Fruit fly (Drosophila melanogaster): Measurements from ENCODE around the gene Srp54.

The Srp54 gene

dm6 chr2L:9919949-9920348 is 7.2 kb downstream of the Srp54 start, which contains the start of gene CG4594:
Gene CG4594 (plus strand): TSS chr2L:9920160.
- no peak for TF ChIP-seq h (GFP tag; optimal IDR thresholded peaks at IDR 0.05)
- TF ChIP-seq jim (GFP tag; optimal IDR thresholded peaks at IDR 0.05), result no peak
- TF ChIP-seq Dif (GFP tag; optimal IDR thresholded peaks at IDR 0.05; ENCODE audit: partially characterized antibody), result no peak
- peak; percentile 41 for TF ChIP-seq sage (GFP tag; optimal IDR thresholded peaks at IDR 0.05)
- TF ChIP-seq Dfd (GFP tag; optimal IDR thresholded peaks at IDR 0.05), result no peak

- TF ChIP-seq usp (GFP tag; optimal IDR thresholded peaks at IDR 0.05) (no peak), Myc (optimal IDR thresholded peaks at IDR 0.05) (no peak), dsf (GFP tag; optimal IDR thresholded peaks at IDR 0.05; ENCODE audit: borderline replicate concordance) (no peak), fru (GFP tag; optimal IDR thresholded peaks at IDR 0.05) (no peak), h (GFP tag; optimal IDR thresholded peaks at IDR 0.05) (peak; percentile 78), sv (GFP tag; optimal IDR thresholded peaks at IDR 0.05) (peak; percentile 43), dmrt93B (GFP tag; optimal IDR thresholded peaks at IDR 0.05) (peak; percentile 25), pan (optimal IDR thresholded peaks at IDR 0.05) (no peak), foxo (GFP tag; optimal IDR thresholded peaks at IDR 0.05) (peak in 1 of 2 experiments; percentile 81), Mio (GFP tag; optimal IDR thresholded peaks at IDR 0.05) (no peak), sage (GFP tag; optimal IDR thresholded peaks at IDR 0.05) (no peak), Dfd (GFP tag; optimal IDR thresholded peaks at IDR 0.05) (no peak), psq (GFP tag; optimal IDR thresholded peaks at IDR 0.05) (peak; percentile 39), Abd-B (GFP tag; optimal IDR thresholded peaks at IDR 0.05) (no peak), Hr83 (GFP tag; optimal IDR thresholded peaks at IDR 0.05; ENCODE audit: poor library complexity, severe bottlenecking) (peak; percentile 60), HLH106 (tag; optimal IDR thresholded peaks at IDR 0.05) (peak; percentile 73), ey (GFP tag; optimal IDR thresholded peaks at IDR 0.05) (no peak), Hr78 (GFP tag; optimal IDR thresholded peaks at IDR 0.05) (no peak), Jra (GFP tag; optimal IDR thresholded peaks at IDR 0.05) (peak; percentile 26), dl (GFP tag; optimal IDR thresholded peaks at IDR 0.05; ENCODE audit: insufficient read depth in 1 of 2, partially characterized antibody in 2 of 2) (no peak), Dif (GFP tag; optimal IDR thresholded peaks at IDR 0.05; ENCODE audit: partially characterized antibody) (no peak), woc (GFP tag; optimal IDR thresholded peaks at IDR 0.05) (peak; percentile 52), N (GFP tag; optimal IDR thresholded peaks at IDR 0.05) (no peak), Vsx2 (GFP tag; optimal IDR thresholded peaks at IDR 0.05; ENCODE audit: partially characterized antibody) (no peak), lola (GFP tag; optimal IDR thresholded peaks at IDR 0.05) (no peak), CG9705 (GFP tag; optimal IDR thresholded peaks at IDR 0.05) (peak; percentile 43), CG32264 (GFP tag; optimal IDR thresholded peaks at IDR 0.05) (peak; percentile 19), OdsH (GFP tag; optimal IDR thresholded peaks at IDR 0.05) (peak; percentile 62), Hnf4 (GFP tag; optimal IDR thresholded peaks at IDR 0.05) (no peak), Sp1 (GFP tag; optimal IDR thresholded peaks at IDR 0.05) (no peak), br (GFP tag; optimal IDR thresholded peaks at IDR 0.05) (peak; percentile 73), jim (GFP tag; optimal IDR thresholded peaks at IDR 0.05) (no peak), tai (GFP tag; optimal IDR thresholded peaks at IDR 0.05) (no peak)
Measured at dm6 chr2L:9921401-9921800, 8.7 kb downstream of the Srp54 start, which contains the start of gene CG4592. Gene CG4592 (plus strand): TSS chr2L:9921633.

dm6 chr2L:9924765-9925164 is 12.1 kb downstream of the Srp54 start, which contains the start of the genes TbCMF46 and CG42366:
Gene TbCMF46 (minus strand): TSS chr2L:9924865.
Gene CG42366 (plus strand): TSS chr2L:9925161.
- TF ChIP-seq h (GFP tag; optimal IDR thresholded peaks at IDR 0.05) (no peak), Jra (GFP tag; optimal IDR thresholded peaks at IDR 0.05) (no peak), sv (GFP tag; optimal IDR thresholded peaks at IDR 0.05) (no peak), HLH106 (tag; optimal IDR thresholded peaks at IDR 0.05) (no peak), Abd-B (GFP tag; optimal IDR thresholded peaks at IDR 0.05) (no peak), dsf (GFP tag; optimal IDR thresholded peaks at IDR 0.05; ENCODE audit: borderline replicate concordance) (no peak), usp (GFP tag; optimal IDR thresholded peaks at IDR 0.05) (no peak), pan (optimal IDR thresholded peaks at IDR 0.05) (no peak), psq (GFP tag; optimal IDR thresholded peaks at IDR 0.05) (no peak), Hnf4 (GFP tag; optimal IDR thresholded peaks at IDR 0.05) (no peak), lola (GFP tag; optimal IDR thresholded peaks at IDR 0.05) (no peak), woc (GFP tag; optimal IDR thresholded peaks at IDR 0.05) (no peak), OdsH (GFP tag; optimal IDR thresholded peaks at IDR 0.05) (no peak), CG9705 (GFP tag; optimal IDR thresholded peaks at IDR 0.05) (no peak), jim (GFP tag; optimal IDR thresholded peaks at IDR 0.05) (no peak), fru (GFP tag; optimal IDR thresholded peaks at IDR 0.05) (no peak), Myc (optimal IDR thresholded peaks at IDR 0.05) (no peak), GATAd (GFP tag; optimal IDR thresholded peaks at IDR 0.05) (no peak)
